Worm (Caenorhabditis elegans): ENCODE results near the gene mdt-27.
A peak's percentile ranks its signal among the peaks of the same experiment; 100 is the strongest.

mdt-27 gene

DNA sequence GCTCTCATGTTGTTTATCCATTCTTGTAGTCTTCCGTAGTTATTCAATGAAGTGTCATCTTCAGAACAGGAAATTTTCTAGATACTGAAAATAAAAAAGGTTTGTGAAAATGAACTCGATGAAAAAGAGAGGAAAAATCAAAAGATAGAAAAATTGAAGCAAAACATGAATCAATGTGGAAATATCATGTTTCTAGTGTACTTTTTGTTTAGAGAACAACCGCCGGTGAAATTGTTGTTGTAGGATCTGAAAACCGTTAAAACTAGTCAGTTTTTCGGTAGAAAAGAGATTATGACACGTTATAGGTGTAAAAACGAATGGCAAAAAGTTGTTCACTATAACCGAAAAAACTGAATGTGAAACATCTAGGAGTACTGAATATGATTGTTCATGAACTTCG, 3.7 kb upstream of the mdt-27 start, which contains the start of gene pacs-1:
pacs-1 (minus strand) TSS at position 101 of the 400 bp plus-strand sequence.
- TF ChIP-seq ceh-82 (tag; optimal IDR thresholded peaks at IDR 0.05) (no peak), ces-1 (GFP tag; optimal IDR thresholded peaks at IDR 0.05) (no peak), C34B4.2 (tag; optimal IDR thresholded peaks at IDR 0.05) (no peak), unc-62 (GFP tag; optimal IDR thresholded peaks at IDR 0.05) (no peak), hpl-2 (GFP tag; optimal IDR thresholded peaks at IDR 0.05) (no peak), pax-3 (tag; optimal IDR thresholded peaks at IDR 0.05) (no peak), rnt-1 (tag; optimal IDR thresholded peaks at IDR 0.05) (no peak)

DNA sequence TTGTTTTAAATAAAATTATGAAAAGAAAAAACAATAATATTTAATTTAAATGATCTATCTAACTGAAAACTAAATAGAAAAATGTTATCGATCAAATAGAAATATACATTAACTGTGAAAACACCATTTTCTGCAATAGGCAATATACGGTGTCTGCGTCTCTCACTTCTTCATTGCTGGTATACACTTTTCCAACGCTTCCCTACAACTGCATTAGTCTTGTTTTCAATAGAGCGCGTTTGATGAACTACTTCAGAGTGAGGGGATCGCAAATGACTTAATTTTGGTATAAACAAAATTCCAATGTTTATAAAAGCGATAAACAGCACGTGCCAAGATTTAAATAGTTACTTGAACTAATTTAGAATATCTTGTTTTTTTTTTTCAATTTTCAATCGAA, 955 bp downstream of the mdt-27 start:
- peak; percentile 91 for TF ChIP-seq mep-1 (tag; optimal IDR thresholded peaks at IDR 0.05)
- no peak for TF ChIP-seq fkh-10 (GFP tag; optimal IDR thresholded peaks at IDR 0.05)
- TF ChIP-seq fos-1 (tag; optimal IDR thresholded peaks at IDR 0.05), result peak; percentile 4
- TF ChIP-seq efl-1 (optimal IDR thresholded peaks at IDR 0.05), result peak; percentile 65 to 66
- TF ChIP-seq efl-1 (GFP tag; optimal IDR thresholded peaks at IDR 0.05 in 1 of 2), result peak; percentile 56 to 64
- TF ChIP-seq tbx-2 (tag; optimal IDR thresholded peaks at IDR 0.05), result peak; percentile 5
- peak in 2 of 3 experiments; percentile 18 to 72 for TF ChIP-seq ceh-82 (tag; optimal IDR thresholded peaks at IDR 0.05)
- peak; percentile 90 for TF ChIP-seq lin-14 (GFP tag; optimal IDR thresholded peaks at IDR 0.05)
- no peak for TF ChIP-seq ceh-88 (GFP tag; IDR thresholded peaks at IDR 0.05)
- peak; percentile 23 for TF ChIP-seq xbp-1 (tag; optimal IDR thresholded peaks at IDR 0.05)
- TF ChIP-seq mdl-1 (tag; optimal IDR thresholded peaks at IDR 0.05), result peak in 1 of 2 experiments; percentile 60
- peak; percentile 36 for TF ChIP-seq rnt-1 (tag; optimal IDR thresholded peaks at IDR 0.05)
- TF ChIP-seq dsc-1 (tag; optimal IDR thresholded peaks at IDR 0.05), result no peak
- peak; percentile 63 for TF ChIP-seq snpc-4 (tag; optimal IDR thresholded peaks at IDR 0.05)
- peak; percentile 9 for TF ChIP-seq vab-15 (tag; optimal IDR thresholded peaks at IDR 0.05)
- TF ChIP-seq nhr-47 (tag; optimal IDR thresholded peaks at IDR 0.05), result peak; percentile 38
- TF ChIP-seq nhr-85 (tag), result peak; percentile 23
- peak; percentile 68 for TF ChIP-seq lin-15B (tag; optimal IDR thresholded peaks at IDR 0.05)
- TF ChIP-seq lir-3 (tag; optimal IDR thresholded peaks at IDR 0.05; ENCODE audit: poor library complexity), result peak; percentile 28
- peak; percentile 36 to 75 (median 41) for TF ChIP-seq dpl-1 (GFP tag; optimal IDR thresholded peaks at IDR 0.05)
- TF ChIP-seq nhr-71 (tag; optimal IDR thresholded peaks at IDR 0.05), result peak; percentile 59
- TF ChIP-seq swsn-7 (tag; optimal IDR thresholded peaks at IDR 0.05), result peak; percentile 41
- TF ChIP-seq skn-1 (tag; optimal IDR thresholded peaks at IDR 0.05), result peak; percentile 47
- peak; percentile 73 for TF ChIP-seq C16A3.4 (tag; optimal IDR thresholded peaks at IDR 0.05)
- TF ChIP-seq lsy-2 (tag; optimal IDR thresholded peaks at IDR 0.05), result peak; percentile 48 to 84
- TF ChIP-seq zag-1 (tag; optimal IDR thresholded peaks at IDR 0.05), result no peak
- no peak for TF ChIP-seq jun-1 (tag; optimal IDR thresholded peaks at IDR 0.05)
- peak; percentile 65 for TF ChIP-seq nhr-20 (tag; optimal IDR thresholded peaks at IDR 0.05)
- no peak for TF ChIP-seq pqm-1 (tag; optimal IDR thresholded peaks at IDR 0.05)
- no peak for TF ChIP-seq aly-2 (tag; optimal IDR thresholded peaks at IDR 0.05)
- peak in 1 of 6 experiments; percentile 48 for TF ChIP-seq elt-3 (tag; optimal IDR thresholded peaks at IDR 0.05)
- no peak for TF ChIP-seq sox-4 (tag; optimal IDR thresholded peaks at IDR 0.05)
- peak; percentile 44 for TF ChIP-seq lin-13 (GFP tag; optimal IDR thresholded peaks at IDR 0.05)
- peak; percentile 66 to 84 for TF ChIP-seq lin-35 (GFP tag; optimal IDR thresholded peaks at IDR 0.05)
- peak; percentile 70 for TF ChIP-seq blmp-1 (tag; optimal IDR thresholded peaks at IDR 0.05)
- TF ChIP-seq snu-23 (GFP tag; optimal IDR thresholded peaks at IDR 0.05), result peak; percentile 73

DNA sequence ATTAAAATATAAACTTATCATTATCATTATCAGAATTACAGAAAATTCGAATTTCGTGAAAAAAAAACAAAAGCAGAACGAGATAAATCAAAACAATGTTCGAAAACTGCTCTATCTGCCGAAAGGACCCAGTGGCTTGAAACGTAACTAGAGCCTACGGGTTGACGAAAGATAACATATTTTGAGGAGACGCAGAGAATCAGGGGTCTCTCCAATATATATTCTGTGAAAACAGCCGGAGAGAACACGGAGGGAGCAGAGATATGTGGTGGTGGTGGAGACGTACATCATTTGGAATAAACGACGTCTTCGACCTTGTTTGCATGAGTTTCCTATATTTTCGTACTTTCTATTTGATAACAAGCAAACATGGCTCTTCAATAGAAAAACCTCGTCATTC, 4.6 kb downstream of the mdt-27 start:
- no peak for TF ChIP-seq ztf-4 (tag; optimal IDR thresholded peaks at IDR 0.05)
- TF ChIP-seq ces-1 (GFP tag; optimal IDR thresholded peaks at IDR 0.05), result no peak
- TF ChIP-seq ceh-90 (tag; optimal IDR thresholded peaks at IDR 0.05), result no peak
- no peak for TF ChIP-seq unc-86 (tag; optimal IDR thresholded peaks at IDR 0.05)
- no peak for TF ChIP-seq unc-98 (GFP tag; IDR thresholded peaks at IDR 0.05)
- peak; percentile 20 for TF ChIP-seq nhr-71 (tag; optimal IDR thresholded peaks at IDR 0.05)
- no peak for TF ChIP-seq efl-3 (GFP tag; optimal IDR thresholded peaks at IDR 0.05)
- TF ChIP-seq alr-1 (tag; optimal IDR thresholded peaks at IDR 0.05; ENCODE audit: borderline replicate concordance), result no peak
- no peak for TF ChIP-seq ceh-88 (GFP tag; IDR thresholded peaks at IDR 0.05)
- TF ChIP-seq unc-30 (tag; optimal IDR thresholded peaks at IDR 0.05), result no peak
- TF ChIP-seq swsn-7 (tag; optimal IDR thresholded peaks at IDR 0.05), result no peak
- peak; percentile 2 for TF ChIP-seq blmp-1 (tag; optimal IDR thresholded peaks at IDR 0.05)
- no peak for TF ChIP-seq hlh-17 (GFP tag; optimal IDR thresholded peaks at IDR 0.05; ENCODE audit: borderline replicate concordance)
- TF ChIP-seq fkh-4 (tag; optimal IDR thresholded peaks at IDR 0.05; ENCODE audit: borderline replicate concordance), result no peak
- TF ChIP-seq snu-23 (GFP tag; optimal IDR thresholded peaks at IDR 0.05), result peak; percentile 1
- no peak for TF ChIP-seq snpc-4 (tag; optimal IDR thresholded peaks at IDR 0.05)
- no peak for TF ChIP-seq hlh-4 (tag; optimal IDR thresholded peaks at IDR 0.05)
- TF ChIP-seq xbp-1 (tag; optimal IDR thresholded peaks at IDR 0.05), result no peak
- no peak for TF ChIP-seq tbx-2 (tag; optimal IDR thresholded peaks at IDR 0.05)
